Worm (Caenorhabditis elegans) whole organism, L4 larva: ENCODE results near the gene F59B10.2.

Experiments used
- D1046.2 ChIP-seq: fragments of 200-800 bp; sonication (Bioruptor generic); IDR thresholded peaks from 2 replicates; pipeline ENCODE4 v1.3.6; 2022; ENCODE audit warnings: missing genetic modification characterization, missing compliant biosample characterization
- F26F4.8 ChIP-seq: fragments of 200-800 bp; sonication (Bioruptor generic); conservative IDR thresholded peaks from 2 replicates; pipeline ENCODE4 v1.3.6; 2022; ENCODE audit warnings: missing genetic modification characterization, missing compliant biosample characterization
- R02D3.7 ChIP-seq: fragments of 150-350 bp; sonication (generic microtip); optimal IDR thresholded peaks from 3 replicates; lab custom pipeline; 2014; ENCODE audit warnings: missing biosample characterization, missing genetic modification characterization
- T20F7.1 ChIP-seq: fragments of 200-800 bp; sonication (Bioruptor generic); optimal IDR thresholded peaks from 2 replicates; lab custom pipeline; 2018; ENCODE audit warnings: mild to moderate bottlenecking, missing genetic modification characterization, missing compliant biosample characterization
- Y105C5A.15 ChIP-seq: fragments of 200-800 bp; sonication (Bioruptor generic); IDR thresholded peaks from 2 replicates; pipeline ENCODE4 v1.3.6; 2022; ENCODE audit warnings: missing genetic modification characterization, missing compliant biosample characterization
- Y5F2A.4 ChIP-seq: fragments of 200-800 bp; sonication (Bioruptor generic); optimal IDR thresholded peaks from 2 replicates; lab custom pipeline; 2018; ENCODE audit warnings: mild to moderate bottlenecking, missing genetic modification characterization, missing compliant biosample characterization
- ZK337.2 ChIP-seq: fragments of 200-800 bp; sonication (Bioruptor generic); IDR thresholded peaks from 2 replicates; pipeline ENCODE4 v1.3.6; 2022; ENCODE audit warnings: missing genetic modification reagents, missing genetic modification characterization, missing compliant biosample characterization
- aha-1 ChIP-seq: fragments of 150-350 bp; peaks from one replicate; lab custom pipeline; 2014; ENCODE audit warnings: missing biosample characterization, missing genetic modification characterization
- ceh-62 ChIP-seq: sonication (generic microtip); optimal IDR thresholded peaks from 2 replicates; lab custom pipeline; 2017; ENCODE audit warnings: missing biosample characterization, missing genetic modification characterization
- ces-1 ChIP-seq: fragments of 150-350 bp; sonication (generic microtip); optimal IDR thresholded peaks from 4 replicates; lab custom pipeline; 2014; ENCODE audit warnings: missing biosample characterization, missing genetic modification reagents, missing genetic modification characterization
- ctbp-1 ChIP-seq: fragments of 200-800 bp; sonication (Bioruptor generic); IDR thresholded peaks from 2 replicates; pipeline ENCODE4 v1.3.6; 2022; ENCODE audit warnings: missing genetic modification reagents, missing genetic modification characterization, missing compliant biosample characterization
- daf-16 ChIP-seq, 3 experiments: sonication (generic microtip); optimal IDR thresholded peaks; 2 replicates each; lab custom pipeline; 2016 to 2017; ENCODE audit warnings: missing genetic modification characterization in 3 of 3, missing genetic modification reagents in 3 of 3, mild to moderate bottlenecking in 2 of 3, missing compliant biosample characterization in 2 of 3, missing biosample characterization in 1 of 3, moderate library complexity in 1 of 3
- daf-8 ChIP-seq: fragments of 200-800 bp; sonication (Bioruptor generic); IDR thresholded peaks from 2 replicates; pipeline ENCODE4 v1.3.6; 2022; ENCODE audit warnings: missing genetic modification characterization, missing compliant biosample characterization
- dmd-6 ChIP-seq: fragments of 200-800 bp; sonication (Bioruptor generic); IDR thresholded peaks from 2 replicates; pipeline ENCODE4 v1.3.6; 2022; ENCODE audit warnings: missing genetic modification reagents, missing genetic modification characterization, missing compliant biosample characterization
- dmd-9 ChIP-seq: fragments of 200-800 bp; sonication (Bioruptor generic); IDR thresholded peaks from 2 replicates; pipeline ENCODE4 v1.3.6; 2022; ENCODE audit warnings: missing genetic modification reagents, missing genetic modification characterization, missing compliant biosample characterization
- egl-43 ChIP-seq: fragments of 200-800 bp; sonication (Bioruptor generic); IDR thresholded peaks from 2 replicates; pipeline ENCODE4 v1.3.6; 2022; ENCODE audit warnings: missing genetic modification reagents, missing genetic modification characterization, missing compliant biosample characterization
- fos-1 ChIP-seq: fragments of 150-350 bp; optimal IDR thresholded peaks from 2 replicates; lab custom pipeline; 2014; ENCODE audit warnings: missing biosample characterization, missing genetic modification characterization
- gei-8 ChIP-seq: fragments of 200-800 bp; sonication (Bioruptor generic); optimal IDR thresholded peaks from 2 replicates; lab custom pipeline; 2018; ENCODE audit warnings: mild to moderate bottlenecking, missing genetic modification characterization, missing compliant biosample characterization
- hlh-11 ChIP-seq: fragments of 200-800 bp; sonication (Bioruptor generic); optimal IDR thresholded peaks from 2 replicates; lab custom pipeline; 2018; ENCODE audit warnings: mild to moderate bottlenecking, missing genetic modification characterization, missing compliant biosample characterization
- hmg-1.1 ChIP-seq: fragments of 200-800 bp; sonication (Bioruptor generic); IDR thresholded peaks from 2 replicates; pipeline ENCODE4 v1.3.6; 2022; ENCODE audit warnings: missing genetic modification reagents, missing genetic modification characterization, missing compliant biosample characterization
- jun-1 ChIP-seq: fragments of 150-350 bp; optimal IDR thresholded peaks from 2 replicates; lab custom pipeline; 2014; ENCODE audit warnings: missing biosample characterization, missing genetic modification reagents, missing genetic modification characterization
- lin-15B ChIP-seq: fragments of 150-350 bp; sonication (generic microtip); optimal IDR thresholded peaks from 3 replicates; lab custom pipeline; 2014; ENCODE audit warnings: missing biosample characterization, missing genetic modification characterization
- lin-29 ChIP-seq: fragments of 200-800 bp; sonication (Bioruptor generic); IDR thresholded peaks from 2 replicates; pipeline ENCODE4 v1.3.6; 2022; ENCODE audit warnings: missing genetic modification reagents, missing genetic modification characterization, missing compliant biosample characterization
- lsy-2 ChIP-seq, 2 experiments: fragments of 150-350 bp in 1 of 2; sonication (generic microtip) in 1 of 2; optimal IDR thresholded peaks; 2 replicates each; lab custom pipeline; 2014 to 2017; ENCODE audit warnings: missing biosample characterization in 2 of 2, missing genetic modification characterization in 2 of 2
- madf-5 ChIP-seq, 2 experiments: fragments of 200-800 bp; sonication (Bioruptor generic); IDR thresholded peaks; 2 replicates each; pipeline ENCODE4 v1.3.6; 2022; ENCODE audit warnings: missing compliant biosample characterization in 2 of 2, missing genetic modification characterization in 2 of 2
- madf-9 ChIP-seq: fragments of 200-800 bp; sonication (Bioruptor generic); conservative IDR thresholded peaks from 2 replicates; pipeline ENCODE4 v1.3.6; 2022; ENCODE audit warnings: missing genetic modification reagents, missing genetic modification characterization, missing compliant biosample characterization
- mdt-29 ChIP-seq: fragments of 200-800 bp; sonication (Bioruptor generic); IDR thresholded peaks from 2 replicates; pipeline ENCODE4 v1.3.6; 2022; ENCODE audit warnings: missing genetic modification reagents, missing genetic modification characterization, missing compliant biosample characterization
- mxl-3 ChIP-seq: fragments of 200-800 bp; sonication (Bioruptor generic); optimal IDR thresholded peaks from 2 replicates; lab custom pipeline; 2018; ENCODE audit warnings: mild to moderate bottlenecking, missing genetic modification characterization, missing compliant biosample characterization
- nhr-102 ChIP-seq: sonication (generic microtip); optimal IDR thresholded peaks from 2 replicates; lab custom pipeline; 2016; ENCODE audit warnings: mild to moderate bottlenecking, missing genetic modification characterization, moderate library complexity, missing compliant biosample characterization
- nhr-11 ChIP-seq: fragments of 150-350 bp; optimal IDR thresholded peaks from 2 replicates; lab custom pipeline; 2014; ENCODE audit warnings: missing biosample characterization, missing genetic modification characterization
- nhr-25 ChIP-seq: sonication (generic microtip); optimal IDR thresholded peaks from 2 replicates; lab custom pipeline; 2017; ENCODE audit warnings: missing genetic modification characterization, mild to moderate bottlenecking, missing compliant biosample characterization, antibody characterized with exemption, moderate library complexity, borderline replicate concordance; ENCODE audit not compliant: insufficient read depth
- nhr-6 ChIP-seq: fragments of 150-350 bp; optimal IDR thresholded peaks from 2 replicates; lab custom pipeline; 2014; ENCODE audit warnings: missing biosample characterization, missing genetic modification characterization
- nhr-76 ChIP-seq: fragments of 150-350 bp; optimal IDR thresholded peaks from 2 replicates; lab custom pipeline; 2014; ENCODE audit warnings: missing biosample characterization, missing genetic modification characterization
- pha-4 ChIP-seq, 2 experiments: fragments of 150-350 bp in 1 of 2; fragments of 200-800 bp in 1 of 2; sonication (Bioruptor generic) in 1 of 2; IDR thresholded peaks in 1 of 2; optimal IDR thresholded peaks in 1 of 2; 2 replicates each; pipeline versions ENCODE4 v1.3.6 to Lab custom; 2014 to 2022; ENCODE audit warnings: missing genetic modification characterization in 2 of 2, missing genetic modification reagents in 2 of 2, missing biosample characterization in 1 of 2, missing compliant biosample characterization in 1 of 2
- pqm-1 ChIP-seq: sonication (generic microtip); optimal IDR thresholded peaks from 2 replicates; lab custom pipeline; 2017; ENCODE audit warnings: missing biosample characterization, missing genetic modification characterization
- spr-1 ChIP-seq: sonication (generic microtip); optimal IDR thresholded peaks from 2 replicates; lab custom pipeline; 2016; ENCODE audit warnings: mild to moderate bottlenecking, missing genetic modification characterization, missing compliant biosample characterization
- spr-3 ChIP-seq: fragments of 200-800 bp; sonication (Bioruptor generic); optimal IDR thresholded peaks from 2 replicates; lab custom pipeline; 2018; ENCODE audit warnings: mild to moderate bottlenecking, missing genetic modification characterization, missing compliant biosample characterization
- unc-130 ChIP-seq: sonication (generic microtip); optimal IDR thresholded peaks from 2 replicates; lab custom pipeline; 2016; ENCODE audit warnings: missing genetic modification reagents, missing genetic modification characterization, missing compliant biosample characterization
- zag-1 ChIP-seq: fragments of 150-350 bp; optimal IDR thresholded peaks from 2 replicates; lab custom pipeline; 2014; ENCODE audit warnings: missing biosample characterization, missing genetic modification characterization
- zfp-2 ChIP-seq: sonication (generic microtip); optimal IDR thresholded peaks from 2 replicates; lab custom pipeline; 2016; ENCODE audit warnings: mild to moderate bottlenecking, missing genetic modification characterization, missing compliant biosample characterization
- zfp-3 ChIP-seq: fragments of 200-800 bp; sonication (Bioruptor generic); conservative IDR thresholded peaks from 2 replicates; pipeline ENCODE4 v1.3.6; 2022; ENCODE audit warnings: missing genetic modification reagents, missing genetic modification characterization, missing compliant biosample characterization
- zip-11 ChIP-seq: fragments of 200-800 bp; sonication (Bioruptor generic); IDR thresholded peaks from 2 replicates; pipeline ENCODE4 v1.3.6; 2022; ENCODE audit warnings: missing genetic modification characterization, missing compliant biosample characterization
- zip-2 ChIP-seq: fragments of 150-350 bp; optimal IDR thresholded peaks from 2 replicates; lab custom pipeline; 2014; ENCODE audit warnings: missing biosample characterization, missing genetic modification characterization

The F59B10.2 gene

ce11 chrII:10553377-10554045, 43.9 kb upstream of the F59B10.2 start:
- no peak for TF ChIP-seq nhr-76 (tag; lab: Kevin White, UChicago)
- TF ChIP-seq madf-5 (GFP tag; IDR thresholded peaks at IDR 0.05; lab: Robert Waterston, UW), result 0 out of 4 replicates have a peak, but pooled peaks have one; percentile 15 to 25
- TF ChIP-seq hlh-11 (tag; lab: Kevin White, UChicago), result peak; percentile 12
- TF ChIP-seq ces-1 (GFP tag; lab: Kevin White, UChicago), result no peak
- TF ChIP-seq T20F7.1 (GFP tag; lab: Kevin White, UChicago), result peak; percentile 32
- TF ChIP-seq mxl-3 (GFP tag; lab: Kevin White, UChicago), result no peak
- TF ChIP-seq zip-2 (tag; lab: Kevin White, UChicago), result no peak
- TF ChIP-seq daf-16 (GFP tag; optimal IDR thresholded peaks at IDR 0.05; lab: Kevin White, UChicago), result no peak
- TF ChIP-seq daf-16 (tag; optimal IDR thresholded peaks at IDR 0.05; lab: Kevin White, UChicago), result peak; percentile 12
- 0 out of 2 replicates have a peak, but pooled peaks have one; percentile 25 for TF ChIP-seq egl-43 (GFP tag; lab: Robert Waterston, UW)
- TF ChIP-seq hmg-1.1 (GFP tag; lab: Robert Waterston, UW), result no peak
- TF ChIP-seq spr-1 (tag; lab: Kevin White, UChicago), result no peak
- peak; percentile 56; the same call in 1 of the 2 replicates for TF ChIP-seq zfp-3 (GFP tag; lab: Robert Waterston, UW)
- TF ChIP-seq D1046.2 (GFP tag; lab: Robert Waterston, UW), result peak; percentile 81; the same call in 1 of the 2 replicates
- peak in 1 of 2 experiments; percentile 43 for TF ChIP-seq lsy-2 (tag; optimal IDR thresholded peaks at IDR 0.05; lab: Kevin White, UChicago)
- TF ChIP-seq aha-1 (tag; lab: Kevin White, UChicago), result peak; percentile 85
- no peak for TF ChIP-seq nhr-25 (tag; lab: Kevin White, UChicago)
- TF ChIP-seq ctbp-1, result 0 out of 2 replicates have a peak, but pooled peaks have one; percentile 7
- TF ChIP-seq lin-29 (GFP tag; lab: Robert Waterston, UW), result no peak
- no peak for TF ChIP-seq ceh-62 (tag; lab: Kevin White, UChicago)
- no peak for TF ChIP-seq spr-3 (GFP tag; lab: Kevin White, UChicago)
- TF ChIP-seq mdt-29 (GFP tag; lab: Robert Waterston, UW), result peak; percentile 34; the same call in 1 of the 2 replicates
- 0 out of 2 replicates have a peak, but pooled peaks have one; percentile 24 for TF ChIP-seq madf-9
- TF ChIP-seq nhr-11 (tag; lab: Kevin White, UChicago), result peak; percentile 31

- TF ChIP-seq Y5F2A.4 (GFP tag; lab: Kevin White, UChicago) (no peak), dmd-9 (GFP tag; lab: Robert Waterston, UW) (no peak), nhr-25 (tag; lab: Kevin White, UChicago) (peak; percentile 81), pqm-1 (tag; lab: Kevin White, UChicago) (no peak), lin-15B (tag; lab: Kevin White, UChicago) (no peak), mdt-29 (GFP tag; lab: Robert Waterston, UW) (peak; percentile 55; the same call in 1 of the 2 replicates), nhr-102 (tag; lab: Kevin White, UChicago) (peak; percentile 72), nhr-6 (tag; lab: Kevin White, UChicago) (peak; percentile 66), ZK337.2 (GFP tag; lab: Robert Waterston, UW) (peak; percentile 6; the same call in 1 of the 2 replicates), pha-4 (GFP tag; IDR thresholded peaks at IDR 0.05; lab: Robert Waterston, UW) (peak; percentile 41; the same call in 1 of the 2 replicates), pha-4 (tag; optimal IDR thresholded peaks at IDR 0.05; lab: Kevin White, UChicago) (no peak), F26F4.8 (no peak), zfp-2 (tag; lab: Kevin White, UChicago) (no peak), jun-1 (tag; lab: Kevin White, UChicago) (peak; percentile 89), R02D3.7 (tag; lab: Kevin White, UChicago) (no peak), daf-8 (GFP tag; lab: Robert Waterston, UW) (no peak), zag-1 (tag; lab: Kevin White, UChicago) (peak; percentile 52), unc-130 (GFP tag; lab: Kevin White, UChicago) (no peak), ceh-62 (tag; lab: Kevin White, UChicago) (no peak), spr-1 (tag; lab: Kevin White, UChicago) (peak; percentile 63), fos-1 (tag; lab: Kevin White, UChicago) (peak; percentile 66), hmg-1.1 (GFP tag; lab: Robert Waterston, UW) (peak; percentile 80), dmd-6 (GFP tag; lab: Robert Waterston, UW) (peak; percentile 87), egl-43 (GFP tag; lab: Robert Waterston, UW) (peak; percentile 77), nhr-76 (tag; lab: Kevin White, UChicago) (peak; percentile 64), zip-11 (GFP tag; lab: Robert Waterston, UW) (no peak), Y105C5A.15 (0 out of 2 replicates have a peak, but pooled peaks have one; percentile 24), gei-8 (peak; percentile 74), zfp-3 (GFP tag; lab: Robert Waterston, UW) (0 out of 2 replicates have a peak, but pooled peaks have one; percentile 42), lin-29 (GFP tag; lab: Robert Waterston, UW) (peak; percentile 70; the same call in 1 of the 2 replicates), T20F7.1 (GFP tag; lab: Kevin White, UChicago) (peak; percentile 67)
Measured at ce11 chrII:10551985-10552736, 42.5 kb upstream of the F59B10.2 start.
